Fruit fly (Drosophila melanogaster) whole organism, embryonic: ENCODE data around the gene CG13314.

Source experiments
- Abd-B ChIP-seq: fragments of 200-800 bp; sonication (Bioruptor generic); optimal IDR thresholded peaks from 2 replicates; lab custom pipeline; 2018; ENCODE audit warnings: missing biosample characterization, mild to moderate bottlenecking, missing genetic modification characterization, moderate library complexity
- Aef1 ChIP-seq: fragments of 200-800 bp; sonication (Bioruptor generic); IDR thresholded peaks from 3 replicates; pipeline ENCODE4 v1.3.6; 2022; ENCODE audit warnings: missing biosample characterization, missing genetic modification characterization
- CG12155 ChIP-seq: fragments of 200-800 bp; sonication (Bioruptor generic); optimal IDR thresholded peaks from 3 replicates; lab custom pipeline; 2016; ENCODE audit warnings: missing biosample characterization, missing genetic modification characterization
- CG15073 ChIP-seq: fragments of 200-800 bp; sonication (Bioruptor generic); optimal IDR thresholded peaks from 2 replicates; lab custom pipeline; 2016; ENCODE audit warnings: missing biosample characterization, missing genetic modification characterization
- CG15514 ChIP-seq: fragments of 200-800 bp; sonication (Bioruptor generic); optimal IDR thresholded peaks from 3 replicates; lab custom pipeline; 2017; ENCODE audit warnings: missing biosample characterization, missing genetic modification characterization, mild to moderate bottlenecking, moderate library complexity, missing genetic modification reagents
- CG16779 ChIP-seq: fragments of 200-800 bp; sonication (Bioruptor generic); IDR thresholded peaks from 2 replicates; pipeline ENCODE4 v1.3.6; 2022; ENCODE audit warnings: missing biosample characterization, missing genetic modification characterization
- CG16815 ChIP-seq: fragments of 200-800 bp; sonication (Bioruptor generic); optimal IDR thresholded peaks from 3 replicates; lab custom pipeline; 2017; ENCODE audit warnings: missing biosample characterization, mild to moderate bottlenecking, missing genetic modification characterization
- CG17359 ChIP-seq: fragments of 200-800 bp; sonication (Bioruptor generic); optimal IDR thresholded peaks from 3 replicates; lab custom pipeline; 2018; ENCODE audit warnings: missing biosample characterization, mild to moderate bottlenecking, missing genetic modification characterization, moderate library complexity
- CG18476 ChIP-seq: fragments of 200-800 bp; sonication (Bioruptor generic); optimal IDR thresholded peaks from 2 replicates; lab custom pipeline; 2016; ENCODE audit warnings: missing biosample characterization, mild to moderate bottlenecking, missing genetic modification characterization
- CG31441 ChIP-seq: fragments of 200-800 bp; sonication (Bioruptor generic); IDR thresholded peaks from 2 replicates; pipeline ENCODE4 v1.3.6; 2022; ENCODE audit warnings: missing biosample characterization, missing genetic modification characterization
- CG34224 ChIP-seq: fragments of 200-800 bp; sonication (Bioruptor generic); IDR thresholded peaks from 3 replicates; pipeline ENCODE4 v1.3.6; 2022; ENCODE audit warnings: missing biosample characterization, missing genetic modification characterization; ENCODE audit not compliant: partially characterized antibody
- CG3726 ChIP-seq: fragments of 200-800 bp; sonication (Bioruptor generic); IDR thresholded peaks from 3 replicates; pipeline ENCODE4, ENCODE4 v1.3.6; 2022; ENCODE audit warnings: missing biosample characterization, missing genetic modification characterization
- CG3838 ChIP-seq: fragments of 200-800 bp; sonication (Bioruptor generic); optimal IDR thresholded peaks from 3 replicates; lab custom pipeline; 2016; ENCODE audit warnings: missing biosample characterization, missing genetic modification characterization
- CG42726 ChIP-seq: fragments of 200-800 bp; sonication (Bioruptor generic); IDR thresholded peaks from 2 replicates; pipeline ENCODE4 v1.3.6; 2022; ENCODE audit warnings: missing biosample characterization, missing genetic modification characterization; ENCODE audit not compliant: partially characterized antibody
- CG4360 ChIP-seq: fragments of 200-800 bp; sonication (Bioruptor generic); IDR thresholded peaks from 2 replicates; pipeline ENCODE4 v1.3.6; 2022; ENCODE audit warnings: missing biosample characterization, missing genetic modification characterization
- CG6654 ChIP-seq: fragments of 200-800 bp; sonication (Bioruptor generic); optimal IDR thresholded peaks from 2 replicates; lab custom pipeline; 2017; ENCODE audit warnings: missing biosample characterization, mild to moderate bottlenecking, missing genetic modification characterization
- CG9876 ChIP-seq: fragments of 200-800 bp; sonication (Bioruptor generic); optimal IDR thresholded peaks from 2 replicates; lab custom pipeline; 2016; ENCODE audit warnings: missing biosample characterization, missing genetic modification characterization
- Dfd ChIP-seq, 2 experiments: fragments of >200 bp; optimal IDR thresholded peaks; 2 replicates each; lab custom pipeline; 2017; ENCODE audit warnings: missing biosample characterization in 2 of 2, missing genetic modification characterization in 2 of 2
- Dip2 ChIP-seq: fragments of 200-800 bp; sonication (Bioruptor generic); IDR thresholded peaks from 2 replicates; pipeline ENCODE4 v1.3.6; 2022; ENCODE audit warnings: missing biosample characterization, missing genetic modification characterization
- Dll ChIP-seq: fragments of 200-800 bp; sonication (Bioruptor generic); IDR thresholded peaks from 4 replicates; pipeline ENCODE4 v1.3.6; 2022; ENCODE audit warnings: missing biosample characterization, missing genetic modification characterization; ENCODE audit not compliant: partially characterized antibody
- Dref ChIP-seq: fragments of 200-800 bp; sonication (Bioruptor generic); IDR thresholded peaks from 2 replicates; pipeline ENCODE4 v1.3.6; 2022; ENCODE audit warnings: missing biosample characterization, missing genetic modification characterization
- Ets65A ChIP-seq: fragments of 200-800 bp; sonication (Bioruptor generic); peaks from one replicate; lab custom pipeline; 2016; ENCODE audit warnings: missing biosample characterization, missing genetic modification characterization
- GATAe ChIP-seq: fragments of 200-800 bp; sonication (Bioruptor generic); conservative IDR thresholded peaks from 2 replicates; pipeline ENCODE4 v1.3.6; 2022; ENCODE audit warnings: missing biosample characterization, missing genetic modification characterization
- HmgZ ChIP-seq: fragments of 200-800 bp; sonication (Bioruptor generic); optimal IDR thresholded peaks from 2 replicates; lab custom pipeline; 2018; ENCODE audit warnings: missing biosample characterization, mild to moderate bottlenecking, missing genetic modification characterization
- MBD-R2 ChIP-seq: fragments of 200-800 bp; sonication (Bioruptor generic); IDR thresholded peaks from 2 replicates; pipeline ENCODE4 v1.3.6; 2022; ENCODE audit warnings: missing biosample characterization, missing genetic modification characterization
- Med ChIP-seq: fragments of 200-800 bp; sonication (Bioruptor generic); peaks from one replicate; lab custom pipeline; 2016; ENCODE audit warnings: missing biosample characterization, missing genetic modification characterization, mild to moderate bottlenecking, inconsistent platforms, moderate library complexity
- NC2α ChIP-seq: fragments of 200-800 bp; sonication (Bioruptor generic); optimal IDR thresholded peaks from 2 replicates; lab custom pipeline; 2016; ENCODE audit warnings: missing biosample characterization, missing genetic modification characterization
- Nf-YC ChIP-seq: fragments of 200-800 bp; optimal IDR thresholded peaks from 3 replicates; lab custom pipeline; 2019; ENCODE audit warnings: missing biosample characterization, mild to moderate bottlenecking, missing genetic modification characterization, moderate library complexity
- Poxn ChIP-seq: fragments of 200-800 bp; sonication (Bioruptor generic); IDR thresholded peaks from 2 replicates; pipeline ENCODE4 v1.3.6; 2022; ENCODE audit warnings: missing biosample characterization, missing genetic modification characterization
- Scr ChIP-seq: fragments of 200-800 bp; sonication (Bioruptor generic); IDR thresholded peaks from 2 replicates; pipeline ENCODE4 v1.3.6; 2022; ENCODE audit warnings: missing biosample characterization, missing genetic modification characterization; ENCODE audit not compliant: partially characterized antibody
- Trl ChIP-seq, 3 experiments: fragments of >200 bp in 2 of 3; fragments of 200-800 bp in 1 of 3; sonication (Bioruptor generic) in 1 of 3; optimal IDR thresholded peaks; 2 replicates in 1 of 3; 3 replicates in 2 of 3; lab custom pipeline; 2016 to 2017; ENCODE audit warnings: missing biosample characterization in 1 of 3, missing genetic modification characterization in 1 of 3
- Vsx1 ChIP-seq: fragments of 200-800 bp; sonication (Bioruptor generic); optimal IDR thresholded peaks from 2 replicates; lab custom pipeline; 2017; ENCODE audit warnings: missing biosample characterization, mild to moderate bottlenecking, missing genetic modification characterization, missing genetic modification reagents
- cg ChIP-seq: fragments of 200-800 bp; sonication (Bioruptor generic); optimal IDR thresholded peaks from 3 replicates; lab custom pipeline; 2019; ENCODE audit warnings: missing biosample characterization, mild to moderate bottlenecking, missing genetic modification characterization, moderate library complexity
- chinmo ChIP-seq: fragments of 200-800 bp; sonication (Bioruptor generic); IDR thresholded peaks from 4 replicates; pipeline ENCODE4 v1.3.6; 2022; ENCODE audit warnings: missing biosample characterization, missing genetic modification characterization; ENCODE audit not compliant: partially characterized antibody
- dmrt11E ChIP-seq: fragments of 200-800 bp; sonication (Bioruptor generic); optimal IDR thresholded peaks from 3 replicates; lab custom pipeline; 2018; ENCODE audit warnings: missing biosample characterization, mild to moderate bottlenecking, missing genetic modification characterization, moderate library complexity
- her ChIP-seq: fragments of 200-800 bp; sonication (Bioruptor generic); optimal IDR thresholded peaks from 2 replicates; lab custom pipeline; 2016; ENCODE audit warnings: missing biosample characterization, missing genetic modification characterization
- hkb ChIP-seq, 2 experiments: fragments of 200-800 bp in 1 of 2; fragments of >200 bp in 1 of 2; sonication (Bioruptor generic) in 1 of 2; IDR thresholded peaks in 1 of 2; optimal IDR thresholded peaks in 1 of 2; 2 replicates each; pipeline versions ENCODE4 v1.3.6 to Lab custom; 2017 to 2022; ENCODE audit warnings: missing biosample characterization in 1 of 2, missing genetic modification characterization in 1 of 2
- nerfin-1 ChIP-seq: fragments of 200-800 bp; sonication (Bioruptor generic); optimal IDR thresholded peaks from 3 replicates; lab custom pipeline; 2019; ENCODE audit warnings: missing biosample characterization, mild to moderate bottlenecking, missing genetic modification characterization, moderate library complexity
- nom ChIP-seq: fragments of 200-800 bp; sonication (Bioruptor generic); optimal IDR thresholded peaks from 2 replicates; lab custom pipeline; 2017; ENCODE audit warnings: missing biosample characterization, missing genetic modification characterization, mild to moderate bottlenecking, moderate library complexity, missing genetic modification reagents
- pfk ChIP-seq: fragments of 200-800 bp; sonication (Bioruptor generic); optimal IDR thresholded peaks from 2 replicates; lab custom pipeline; 2018; ENCODE audit warnings: missing biosample characterization, mild to moderate bottlenecking, missing genetic modification characterization, moderate library complexity
- prd ChIP-seq, 3 experiments: fragments of >200 bp in 2 of 3; fragments of 200-800 bp in 1 of 3; sonication (Bioruptor generic) in 1 of 3; optimal IDR thresholded peaks in 2 of 3; IDR thresholded peaks in 1 of 3; 2 replicates in 2 of 3; 3 replicates in 1 of 3; pipeline versions ENCODE4 v1.3.6 to Lab custom; 2017 to 2022; ENCODE audit warnings: missing biosample characterization in 1 of 3, missing genetic modification characterization in 1 of 3
- psq ChIP-seq: fragments of 200-800 bp; sonication (Bioruptor generic); optimal IDR thresholded peaks from 2 replicates; lab custom pipeline; 2017; ENCODE audit warnings: missing biosample characterization, missing genetic modification characterization
- pzg ChIP-seq: fragments of 200-800 bp; sonication (Bioruptor generic); optimal IDR thresholded peaks from 3 replicates; lab custom pipeline; 2018; ENCODE audit warnings: missing biosample characterization, mild to moderate bottlenecking, missing genetic modification characterization, moderate library complexity
- sd ChIP-seq: fragments of 200-800 bp; sonication (Bioruptor generic); optimal IDR thresholded peaks from 3 replicates; lab custom pipeline; 2018; ENCODE audit warnings: missing biosample characterization, mild to moderate bottlenecking, missing genetic modification characterization, moderate library complexity
- sug ChIP-seq: fragments of 200-800 bp; optimal IDR thresholded peaks from 2 replicates; lab custom pipeline; 2019; ENCODE audit warnings: missing biosample characterization, mild to moderate bottlenecking, missing genetic modification characterization, moderate library complexity
- ttk ChIP-seq: fragments of 200-800 bp; sonication (Bioruptor generic); IDR thresholded peaks from 2 replicates; pipeline ENCODE4 v2.1.2; 2022; ENCODE audit warnings: missing biosample characterization, missing genetic modification characterization

The CG13314 gene

dm6 chr3L:8951507-8951906 lies 30.1 kb upstream of the CG13314 start (continued):
- TF ChIP-seq sug (tag; lab: Kevin White, UChicago) (peak; percentile 49), Scr (GFP tag; lab: Robert Waterston, UW) (0 out of 2 replicates have a peak, but pooled peaks have one; percentile 14), Dll (GFP tag; lab: Robert Waterston, UW) (no peak), nom (GFP tag; lab: Kevin White, UChicago) (no peak)

DNA sequence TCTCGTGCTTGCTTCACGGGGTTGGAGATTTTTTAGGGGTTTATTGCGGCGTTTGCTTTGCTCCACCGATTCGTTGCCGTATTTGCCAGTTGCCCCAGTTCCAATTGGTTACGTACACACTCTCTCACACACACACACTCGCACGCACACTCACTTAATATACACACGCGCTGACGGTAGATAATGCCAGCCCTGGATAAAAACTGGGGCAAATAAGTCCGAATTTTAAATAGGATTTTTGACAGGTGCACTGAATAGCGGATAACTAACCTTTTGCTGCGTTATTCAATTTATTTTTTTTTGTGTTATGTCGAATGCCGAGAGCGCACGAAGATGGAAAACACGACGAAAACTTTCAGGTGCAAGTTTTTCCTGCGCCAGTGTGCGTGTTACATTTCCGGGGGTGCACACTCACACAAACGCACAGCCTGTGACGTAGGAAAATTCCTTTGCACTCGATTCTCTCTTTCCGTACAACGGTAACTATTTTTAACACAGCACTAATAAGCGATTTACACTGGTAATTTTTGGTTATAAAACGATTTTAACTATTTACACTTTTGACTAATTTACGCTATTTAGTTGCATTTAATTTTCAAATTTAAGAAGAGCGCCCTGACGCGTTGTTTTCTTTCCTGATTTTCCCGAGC lies 28.9 kb upstream of the CG13314 start:
- TF ChIP-seq Poxn (GFP tag; lab: Robert Waterston, UW): no peak
- no peak for TF ChIP-seq Dfd (GFP tag; optimal IDR thresholded peaks at IDR 0.05; lab: Kevin White, UChicago)
- TF ChIP-seq chinmo: 0 out of 4 replicates have a peak, but pooled peaks have one; percentile 55
- TF ChIP-seq pfk (GFP tag; lab: Kevin White, UChicago): no peak
- TF ChIP-seq ttk: 0 out of 2 replicates have a peak, but pooled peaks have one; percentile 28
- TF ChIP-seq nerfin-1 (tag; lab: Kevin White, UChicago): peak; percentile 96
- TF ChIP-seq prd (optimal IDR thresholded peaks at IDR 0.05; lab: Kevin White, UChicago): no peak
- TF ChIP-seq prd (GFP tag; IDR thresholded peaks at IDR 0.05; lab: Robert Waterston, UW): no peak
- no peak for TF ChIP-seq CG18476 (GFP tag; lab: Kevin White, UChicago)
- no peak for TF ChIP-seq Abd-B (GFP tag; lab: Kevin White, UChicago)
- TF ChIP-seq Nf-YC (tag; lab: Kevin White, UChicago): peak; percentile 26
- TF ChIP-seq NC2α (GFP tag; lab: Kevin White, UChicago): no peak
- no peak for TF ChIP-seq Aef1 (GFP tag; lab: Robert Waterston, UW)
- TF ChIP-seq her: no peak
- no peak for TF ChIP-seq Vsx1 (GFP tag; lab: Kevin White, UChicago)
- TF ChIP-seq Med (GFP tag; lab: Kevin White, UChicago): peak; percentile 67
- TF ChIP-seq CG6654 (GFP tag; lab: Kevin White, UChicago): no peak
- TF ChIP-seq CG15514 (GFP tag; lab: Kevin White, UChicago): no peak
- TF ChIP-seq cg (GFP tag; lab: Kevin White, UChicago): peak; percentile 66
- TF ChIP-seq Trl (optimal IDR thresholded peaks at IDR 0.05; lab: Kevin White, UChicago): peak in 1 of 2 experiments; percentile 2
- no peak for TF ChIP-seq Trl (GFP tag; optimal IDR thresholded peaks at IDR 0.05; lab: Kevin White, UChicago)
- no peak for TF ChIP-seq Dip2
- no peak for TF ChIP-seq pzg
- no peak for TF ChIP-seq psq
- TF ChIP-seq MBD-R2 (GFP tag; lab: Robert Waterston, UW): no peak
- TF ChIP-seq GATAe (GFP tag; lab: Robert Waterston, UW): no peak
- TF ChIP-seq CG12155 (GFP tag; lab: Kevin White, UChicago): no peak
- no peak for TF ChIP-seq CG17359
- TF ChIP-seq hkb (optimal IDR thresholded peaks at IDR 0.05; lab: Kevin White, UChicago): no peak
- no peak for TF ChIP-seq hkb (GFP tag; IDR thresholded peaks at IDR 0.05; lab: Robert Waterston, UW)
- TF ChIP-seq CG34224 (GFP tag; lab: Robert Waterston, UW): no peak
- no peak for TF ChIP-seq Dref (GFP tag; lab: Robert Waterston, UW)
- no peak for TF ChIP-seq Ets65A
- TF ChIP-seq CG16815 (GFP tag; lab: Kevin White, UChicago): no peak
- peak; percentile 44 for TF ChIP-seq sd (tag; lab: Kevin White, UChicago)
- no peak for TF ChIP-seq CG42726
- no peak for TF ChIP-seq CG31441 (GFP tag; lab: Robert Waterston, UW)
- no peak for TF ChIP-seq HmgZ (tag; lab: Kevin White, UChicago)
- TF ChIP-seq CG3838 (GFP tag; lab: Kevin White, UChicago): no peak
- TF ChIP-seq CG9876: no peak
- TF ChIP-seq dmrt11E (tag; lab: Kevin White, UChicago): no peak
- no peak for TF ChIP-seq CG3726
- 0 out of 2 replicates have a peak, but pooled peaks have one; percentile 4 for TF ChIP-seq CG4360 (GFP tag; lab: Robert Waterston, UW)
- no peak for TF ChIP-seq CG15073 (GFP tag; lab: Kevin White, UChicago)
- no peak for TF ChIP-seq CG16779 (GFP tag; lab: Robert Waterston, UW)
